Fruit fly (Drosophila melanogaster): ENCODE measurements around the gene CG18179.

- TF ChIP-seq eg (GFP tag; IDR thresholded peaks at IDR 0.05): no peak
- TF ChIP-seq Eip78C (GFP tag): no peak
- no peak for TF ChIP-seq ss (GFP tag; optimal IDR thresholded peaks at IDR 0.05)
- no peak for TF ChIP-seq Hr4 (GFP tag; optimal IDR thresholded peaks at IDR 0.05)
- TF ChIP-seq fkh (GFP tag; optimal IDR thresholded peaks at IDR 0.05): no peak
- TF ChIP-seq Gug (GFP tag; IDR thresholded peaks at IDR 0.05): no peak
- no peak for TF ChIP-seq CG8632 (GFP tag; optimal IDR thresholded peaks at IDR 0.05)
- no peak for TF ChIP-seq OdsH (GFP tag; optimal IDR thresholded peaks at IDR 0.05)
- no peak for TF ChIP-seq Lpt (GFP tag; optimal IDR thresholded peaks at IDR 0.05)
Measured at dm6 chr3L:9687536-9687935, 48.5 kb downstream of the CG18179 start.

Data from whole organism, prepupa.